Fruit fly (Drosophila melanogaster) S2 (cell line): Measurements from ENCODE around the gene mthl12.

Source experiments
- CG8478 ChIP-seq: fragments of >200 bp; optimal IDR thresholded peaks from 2 replicates; lab custom pipeline; 2018
- CTCF ChIP-seq, 2 experiments: fragments of >200 bp; optimal IDR thresholded peaks; 2 replicates each; lab custom pipeline; 2018

Gene mthl12

dm6 chr3R:13390490-13390889 lies 37.0 kb downstream of the mthl12 start:
- TF ChIP-seq CTCF (optimal IDR thresholded peaks at IDR 0.05; lab: Kevin White, UChicago) (no peak), CG8478 (no peak)

dm6 chr3R:13393009-13393408 lies 39.5 kb downstream of the mthl12 start:
- TF ChIP-seq CG8478 = no peak
- TF ChIP-seq CTCF (optimal IDR thresholded peaks at IDR 0.05; lab: Kevin White, UChicago) = no peak

DNA sequence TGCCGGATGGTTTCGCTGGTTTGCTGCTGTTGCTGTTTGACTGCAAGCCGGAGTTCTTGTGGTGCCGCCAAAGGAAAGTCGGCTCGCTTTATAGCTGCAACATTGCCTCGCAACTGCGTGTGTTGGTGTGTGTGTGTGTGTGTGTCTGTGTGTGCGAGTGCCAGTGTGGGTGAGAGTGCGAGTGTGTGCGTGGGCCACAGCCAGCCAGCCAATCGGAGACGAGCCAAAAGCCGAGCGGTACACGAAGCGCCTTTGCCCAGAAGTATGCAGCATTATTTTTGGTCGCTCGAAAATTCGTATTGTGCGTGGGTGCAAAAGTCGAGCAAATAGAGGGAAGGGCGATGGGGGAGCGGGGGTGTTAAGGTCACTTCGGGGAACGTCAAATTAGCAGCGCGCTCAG lies 41.7 kb downstream of the mthl12 start, which contains the start of gene CCHa2:
Gene CCHa2 (minus strand): TSS at position 65 of the 400 bp plus-strand sequence.
- TF ChIP-seq CG8478 (no peak), CTCF (optimal IDR thresholded peaks at IDR 0.05; lab: Kevin White, UChicago) (no peak)

DNA sequence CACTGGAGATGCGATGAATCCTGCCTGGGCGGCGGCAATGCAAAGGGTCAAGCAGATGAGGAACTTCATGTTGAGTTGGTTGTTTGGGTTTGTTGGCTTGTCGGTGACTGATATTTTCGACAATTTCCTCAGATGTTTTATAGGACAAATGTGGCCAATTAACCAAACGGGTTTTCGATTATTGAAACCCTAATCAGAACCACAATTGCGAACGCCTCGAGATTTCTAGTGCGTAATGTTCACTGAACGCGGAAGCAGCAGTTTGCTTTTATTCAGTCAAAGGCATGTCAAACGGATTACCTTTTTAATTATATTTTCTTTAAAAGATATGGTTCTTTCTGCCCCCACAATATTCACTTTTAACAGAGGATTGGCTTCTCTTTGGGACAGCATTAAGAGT lies 43.6 kb downstream of the mthl12 start, which contains the start of gene CG14374:
Gene CG14374 (minus strand): TSS at position 101 of the 400 bp plus-strand sequence.
- TF ChIP-seq CG8478 (no peak), CTCF (optimal IDR thresholded peaks at IDR 0.05; lab: Kevin White, UChicago) (no peak)

DNA sequence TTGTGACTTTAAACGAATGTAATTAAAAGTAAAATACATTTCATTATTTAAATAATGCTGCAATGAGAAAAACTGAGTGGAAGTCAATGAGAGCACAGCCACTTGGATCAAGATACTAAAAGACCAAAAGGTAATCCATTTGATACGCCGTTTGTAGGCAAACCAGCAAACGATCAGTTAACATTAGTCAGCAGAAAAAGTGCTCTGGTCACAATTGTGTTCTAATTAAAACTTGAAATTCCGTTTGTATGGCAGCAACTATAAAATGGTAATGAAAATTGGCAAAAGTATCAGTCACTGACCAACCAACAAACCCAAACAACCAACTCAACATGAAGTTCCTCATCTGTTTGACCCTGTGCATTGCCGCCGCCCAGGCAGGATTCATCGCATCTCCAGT lies 44.1 kb downstream of the mthl12 start, which contains the start of gene CG14377:
Gene CG14377 (plus strand): TSS at position 301 of the 400 bp plus-strand sequence.
- TF ChIP-seq CG8478 (no peak), CTCF (optimal IDR thresholded peaks at IDR 0.05; lab: Kevin White, UChicago) (no peak)

- TF ChIP-seq CTCF (optimal IDR thresholded peaks at IDR 0.05; lab: Kevin White, UChicago) (no peak), CG8478 (no peak)
Observed at dm6 chr3R:13400902-13401721, 47.6 kb downstream of the mthl12 start.

DNA sequence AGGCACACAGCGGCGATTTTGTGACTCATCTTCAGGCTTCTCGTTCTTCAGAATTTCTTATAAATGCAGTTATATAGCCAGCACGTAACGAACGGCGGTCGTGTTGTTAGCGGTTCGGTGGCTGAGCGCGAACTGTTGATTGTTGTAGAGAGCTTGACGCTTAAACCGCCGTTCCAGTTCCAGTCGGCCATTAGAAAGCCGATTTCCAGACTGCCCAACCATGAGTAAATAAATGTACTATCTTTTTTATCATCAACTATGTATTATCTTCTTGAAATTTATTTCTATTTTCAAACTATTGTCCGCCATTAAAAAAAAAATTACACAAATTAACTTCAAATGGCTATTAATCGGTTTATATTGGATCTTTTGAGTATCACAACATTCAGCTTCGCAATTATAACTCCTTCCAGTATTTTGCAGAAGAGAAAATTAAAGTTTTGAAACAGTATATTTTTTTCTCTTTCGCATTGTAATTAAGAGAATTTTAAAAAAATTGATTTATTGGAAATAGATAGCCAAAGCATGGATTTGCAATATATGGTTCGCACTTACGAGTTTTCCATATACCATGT lies 48.3 kb downstream of the mthl12 start, which contains the start of gene GILT1:
Gene GILT1 (minus strand): TSS at position 141 of the 575 bp plus-strand sequence.
- TF ChIP-seq CG8478 (no peak), CTCF (optimal IDR thresholded peaks at IDR 0.05; lab: Kevin White, UChicago) (no peak)

dm6 chr3R:13403032-13403459 lies 49.6 kb downstream of the mthl12 start, which contains the start of gene Dpm3:
TSS of gene Dpm3 (minus strand) at chr3R:13403051.
- TF ChIP-seq CG8478 (no peak), CTCF (optimal IDR thresholded peaks at IDR 0.05; lab: Kevin White, UChicago) (peak; percentile 54 to 59)
